Worm (Caenorhabditis elegans): ENCODE measurements around the gene Y54E2A.8.
A peak's percentile ranks its signal among the peaks of the same experiment; 100 is the strongest.

The Y54E2A.8 gene

ce11 chrII:14816086-14816485 is 37.9 kb downstream of the Y54E2A.8 start (continued):
- TF ChIP-seq Y67H2A.10 (GFP tag; conservative IDR thresholded peaks at IDR 0.05) (no peak), pha-4 (tag; optimal IDR thresholded peaks at IDR 0.05) (no peak), egl-44 (GFP tag; IDR thresholded peaks at IDR 0.05) (no peak), bed-2 (GFP tag; IDR thresholded peaks at IDR 0.05) (no peak), madf-3 (GFP tag; IDR thresholded peaks at IDR 0.05) (0 out of 2 replicates have a peak, but pooled peaks have one; percentile 13), cebp-1 (GFP tag; IDR thresholded peaks at IDR 0.05) (no peak), cebp-1 (tag; optimal IDR thresholded peaks at IDR 0.05) (peak; percentile 2), rpc-1 (optimal IDR thresholded peaks at IDR 0.05) (no peak), rpc-1 (tag; optimal IDR thresholded peaks at IDR 0.05) (no peak), lag-1 (GFP tag; IDR thresholded peaks at IDR 0.05) (no peak), T07F8.4 (tag; optimal IDR thresholded peaks at IDR 0.05) (no peak), ztf-18 (tag; optimal IDR thresholded peaks at IDR 0.05) (no peak), nhr-90 (tag; optimal IDR thresholded peaks at IDR 0.05) (no peak)

ce11 chrII:14818376-14818775 is 40.2 kb downstream of the Y54E2A.8 start, which contains the start of gene nhr-61:
Gene nhr-61, minus strand, starts transcription at chrII:14818543.
- TF ChIP-seq repo-1 (tag; optimal IDR thresholded peaks at IDR 0.05) (no peak), Y79H2A.3 (GFP tag; conservative IDR thresholded peaks at IDR 0.05) (no peak), hmg-1.2 (GFP tag; IDR thresholded peaks at IDR 0.05) (no peak), F23B12.7 (tag; optimal IDR thresholded peaks at IDR 0.05; ENCODE audit: insufficient read depth) (no peak), zfh-2 (GFP tag; conservative IDR thresholded peaks at IDR 0.05) (no peak), tlf-1 (GFP tag; optimal IDR thresholded peaks at IDR 0.05) (no peak), gei-17 (GFP tag; optimal IDR thresholded peaks at IDR 0.05) (no peak), tbx-9 (tag; optimal IDR thresholded peaks at IDR 0.05; ENCODE audit: borderline replicate concordance) (no peak), unc-130 (GFP tag; optimal IDR thresholded peaks at IDR 0.05) (no peak), akir-1 (GFP tag; optimal IDR thresholded peaks at IDR 0.05) (no peak), ets-4 (GFP tag; optimal IDR thresholded peaks at IDR 0.05) (no peak), hsf-1 (GFP tag; IDR thresholded peaks at IDR 0.05) (no peak), zim-3 (tag; optimal IDR thresholded peaks at IDR 0.05) (no peak), dpff-1 (tag; optimal IDR thresholded peaks at IDR 0.05) (no peak), somi-1 (GFP tag; optimal IDR thresholded peaks at IDR 0.05) (no peak)

ce11 chrII:14819258-14819985 is 41.3 kb downstream of the Y54E2A.8 start:
- TF ChIP-seq nhr-80 (tag; optimal IDR thresholded peaks at IDR 0.05) (peak; percentile 32), C17E4.6 (GFP tag; IDR thresholded peaks at IDR 0.05) (no peak), lin-35 (GFP tag; optimal IDR thresholded peaks at IDR 0.05) (no peak), hmg-1.2 (GFP tag; IDR thresholded peaks at IDR 0.05) (peak; percentile 25; the same call in 1 of the 2 replicates), lin-26 (GFP tag; IDR thresholded peaks at IDR 0.05) (no peak), ZK185.1 (tag; optimal IDR thresholded peaks at IDR 0.05; ENCODE audit: poor library complexity, severe bottlenecking) (no peak), gei-17 (GFP tag; optimal IDR thresholded peaks at IDR 0.05) (no peak), athp-1 (tag; optimal IDR thresholded peaks at IDR 0.05) (no peak), K12H6.12 (tag; optimal IDR thresholded peaks at IDR 0.05) (no peak), hlh-12 (tag; optimal IDR thresholded peaks at IDR 0.05) (no peak), egl-44 (GFP tag; IDR thresholded peaks at IDR 0.05) (no peak), madf-10 (tag; optimal IDR thresholded peaks at IDR 0.05) (no peak), rec-8 (tag; optimal IDR thresholded peaks at IDR 0.05) (no peak), mcd-1 (GFP tag; IDR thresholded peaks at IDR 0.05) (no peak), lsl-1 (GFP tag; optimal IDR thresholded peaks at IDR 0.05) (no peak)
